Worm (Caenorhabditis elegans) whole organism, young adult: ENCODE data around the gene Y22D7AL.6.

Experiments
- B0019.2 ChIP-seq: fragments of 200-800 bp; sonication (Bioruptor generic); conservative IDR thresholded peaks from 2 replicates; pipeline ENCODE4 v1.3.6; 2022; ENCODE audit warnings: missing genetic modification reagents, missing genetic modification characterization, missing compliant biosample characterization
- F10E7.11 ChIP-seq: sonication (generic microtip); optimal IDR thresholded peaks from 2 replicates; lab custom pipeline; 2017; ENCODE audit warnings: mild to moderate bottlenecking, missing genetic modification characterization, moderate library complexity, missing compliant biosample characterization
- F22D6.2 ChIP-seq: sonication (generic microtip); optimal IDR thresholded peaks from 2 replicates; lab custom pipeline; 2016; ENCODE audit warnings: mild to moderate bottlenecking, missing genetic modification characterization, missing compliant biosample characterization
- F39B2.1 ChIP-seq: fragments of 200-800 bp; sonication (Bioruptor generic); IDR thresholded peaks from 2 replicates; pipeline ENCODE4 v1.3.6; 2022; ENCODE audit warnings: missing genetic modification reagents, missing genetic modification characterization, missing compliant biosample characterization
- F49E8.2 ChIP-seq: sonication (generic microtip); optimal IDR thresholded peaks from 3 replicates; lab custom pipeline; 2017; ENCODE audit warnings: missing genetic modification characterization, mild to moderate bottlenecking, missing compliant biosample characterization, antibody characterized with exemption, moderate library complexity; ENCODE audit not compliant: insufficient read depth
- F57A8.1 ChIP-seq: fragments of 200-800 bp; sonication (Bioruptor generic); optimal IDR thresholded peaks from 2 replicates; lab custom pipeline; 2018; ENCODE audit warnings: mild to moderate bottlenecking, missing genetic modification characterization, moderate library complexity, missing compliant biosample characterization
- T26A5.8 ChIP-seq: sonication (generic microtip); optimal IDR thresholded peaks from 2 replicates; lab custom pipeline; 2016; ENCODE audit warnings: missing genetic modification characterization, missing compliant biosample characterization
- Y53G8AR.9 ChIP-seq: fragments of 200-800 bp; sonication (Bioruptor generic); conservative IDR thresholded peaks from 2 replicates; pipeline ENCODE4 v1.3.6; 2022; ENCODE audit warnings: missing genetic modification reagents, missing genetic modification characterization, missing compliant biosample characterization
- Y56A3A.18 ChIP-seq: fragments of 200-800 bp; sonication (Bioruptor generic); IDR thresholded peaks from 2 replicates; pipeline ENCODE4 v1.3.6; 2022; ENCODE audit warnings: missing genetic modification reagents, missing genetic modification characterization, missing compliant biosample characterization
- Y79H2A.3 ChIP-seq: fragments of 200-800 bp; sonication (Bioruptor generic); conservative IDR thresholded peaks from 2 replicates; pipeline ENCODE4 v1.3.6; 2022; ENCODE audit warnings: missing genetic modification reagents, missing genetic modification characterization, missing compliant biosample characterization
- ama-1 ChIP-seq, 3 experiments: fragments of 150-350 bp in 1 of 3; sonication (generic microtip) in 2 of 3; optimal IDR thresholded peaks; 2 replicates each; lab custom pipeline; 2014 to 2018; ENCODE audit warnings: missing biosample characterization in 2 of 3, missing genetic modification characterization in 2 of 3, missing genetic modification reagents in 2 of 3
- athp-1 ChIP-seq: sonication (generic microtip); optimal IDR thresholded peaks from 2 replicates; lab custom pipeline; 2017; ENCODE audit warnings: mild to moderate bottlenecking, missing genetic modification characterization, missing compliant biosample characterization
- attf-3 ChIP-seq: fragments of 200-800 bp; sonication (Bioruptor generic); conservative IDR thresholded peaks from 2 replicates; pipeline ENCODE4 v1.3.6; 2022; ENCODE audit warnings: missing genetic modification reagents, missing genetic modification characterization, missing compliant biosample characterization
- attf-5 ChIP-seq: fragments of 200-800 bp; sonication (Bioruptor generic); optimal IDR thresholded peaks from 2 replicates; lab custom pipeline; 2018; ENCODE audit warnings: mild to moderate bottlenecking, missing genetic modification characterization, missing compliant biosample characterization
- attf-6 ChIP-seq: fragments of 200-800 bp; sonication (Bioruptor generic); IDR thresholded peaks from 2 replicates; pipeline ENCODE4 v1.3.6; 2022; ENCODE audit warnings: missing genetic modification reagents, missing genetic modification characterization, missing compliant biosample characterization
- cebp-1 ChIP-seq, 2 experiments: fragments of 200-800 bp in 1 of 2; sonication (Bioruptor generic) in 1 of 2; sonication (generic microtip) in 1 of 2; IDR thresholded peaks in 1 of 2; optimal IDR thresholded peaks in 1 of 2; 2 replicates each; pipeline versions ENCODE4 v1.3.6 to Lab custom; 2017 to 2022; ENCODE audit warnings: missing compliant biosample characterization in 2 of 2, missing genetic modification characterization in 2 of 2, mild to moderate bottlenecking in 1 of 2, missing genetic modification reagents in 1 of 2, moderate library complexity in 1 of 2
- ceh-27 ChIP-seq: fragments of 200-800 bp; sonication (Bioruptor generic); optimal IDR thresholded peaks from 2 replicates; lab custom pipeline; 2018; ENCODE audit warnings: mild to moderate bottlenecking, missing genetic modification characterization, moderate library complexity, missing compliant biosample characterization
- ceh-40 ChIP-seq: fragments of 200-800 bp; sonication (Bioruptor generic); IDR thresholded peaks from 2 replicates; pipeline ENCODE4 v1.3.6; 2022; ENCODE audit warnings: missing genetic modification characterization, missing compliant biosample characterization
- ceh-79 ChIP-seq: sonication (generic microtip); optimal IDR thresholded peaks from 2 replicates; lab custom pipeline; 2017; ENCODE audit warnings: mild to moderate bottlenecking, missing genetic modification characterization, missing compliant biosample characterization
- ceh-91 ChIP-seq: fragments of 200-800 bp; sonication (Bioruptor generic); IDR thresholded peaks from 2 replicates; pipeline ENCODE4 v1.3.6; 2022; ENCODE audit warnings: missing genetic modification reagents, missing genetic modification characterization, missing compliant biosample characterization
- chd-7 ChIP-seq: sonication (generic microtip); optimal IDR thresholded peaks from 2 replicates; lab custom pipeline; 2016; ENCODE audit warnings: mild to moderate bottlenecking, missing genetic modification characterization, moderate library complexity, missing compliant biosample characterization
- die-1 ChIP-seq: sonication (generic microtip); optimal IDR thresholded peaks from 2 replicates; lab custom pipeline; 2016; ENCODE audit warnings: missing genotype, mild to moderate bottlenecking, missing genetic modification characterization, missing compliant biosample characterization
- efl-1 ChIP-seq: fragments of 150-350 bp; optimal IDR thresholded peaks from 2 replicates; lab custom pipeline; 2014; ENCODE audit warnings: missing biosample characterization, missing genetic modification reagents, missing genetic modification characterization
- egl-44 ChIP-seq: fragments of 200-800 bp; sonication (Bioruptor generic); IDR thresholded peaks from 2 replicates; pipeline ENCODE4 v1.3.6; 2022; ENCODE audit warnings: missing genetic modification reagents, missing genetic modification characterization, missing compliant biosample characterization
- egrh-3 ChIP-seq: fragments of 200-800 bp; sonication (Bioruptor generic); IDR thresholded peaks from 2 replicates; pipeline ENCODE4 v1.3.6; 2022; ENCODE audit warnings: missing genetic modification reagents, missing genetic modification characterization, missing compliant biosample characterization
- hlh-12 ChIP-seq: sonication (generic microtip); optimal IDR thresholded peaks from 2 replicates; lab custom pipeline; 2016; ENCODE audit warnings: missing genetic modification characterization, missing compliant biosample characterization
- hlh-26 ChIP-seq: fragments of 200-800 bp; sonication (Bioruptor generic); conservative IDR thresholded peaks from 2 replicates; pipeline ENCODE4 v1.3.6; 2022; ENCODE audit warnings: missing genetic modification reagents, missing genetic modification characterization, missing compliant biosample characterization
- hmg-1.2 ChIP-seq: fragments of 200-800 bp; sonication (Bioruptor generic); IDR thresholded peaks from 2 replicates; pipeline ENCODE4 v1.3.6; 2022; ENCODE audit warnings: missing genetic modification reagents, missing genetic modification characterization, missing compliant biosample characterization
- hrde-1 ChIP-seq: sonication (generic microtip); optimal IDR thresholded peaks from 2 replicates; lab custom pipeline; 2016; ENCODE audit warnings: missing genetic modification characterization, mild to moderate bottlenecking, missing compliant biosample characterization, moderate library complexity, missing genotype, missing genetic modification reagents, borderline replicate concordance
- lin-26 ChIP-seq: fragments of 200-800 bp; sonication (Bioruptor generic); IDR thresholded peaks from 2 replicates; pipeline ENCODE4 v1.3.6; 2022; ENCODE audit warnings: missing genetic modification reagents, missing genetic modification characterization, missing compliant biosample characterization
- lin-35 ChIP-seq, 3 experiments: fragments of 150-350 bp in 2 of 3; sonication (generic microtip) in 1 of 3; optimal IDR thresholded peaks; 2 replicates each; lab custom pipeline; 2014 to 2018; ENCODE audit warnings: missing biosample characterization in 3 of 3, missing genetic modification characterization in 3 of 3, missing genetic modification reagents in 3 of 3
- lin-54 ChIP-seq: fragments of 200-800 bp; sonication (Bioruptor generic); optimal IDR thresholded peaks from 2 replicates; lab custom pipeline; 2018; ENCODE audit warnings: mild to moderate bottlenecking, missing genetic modification characterization, missing compliant biosample characterization
- lir-1 ChIP-seq: fragments of 200-800 bp; sonication (Bioruptor generic); conservative IDR thresholded peaks from 2 replicates; pipeline ENCODE4 v1.3.6; 2022; ENCODE audit warnings: missing genetic modification reagents, missing genetic modification characterization, missing compliant biosample characterization
- madf-3 ChIP-seq: fragments of 200-800 bp; sonication (Bioruptor generic); IDR thresholded peaks from 2 replicates; pipeline ENCODE4 v1.3.6; 2022; ENCODE audit warnings: missing genetic modification reagents, missing genetic modification characterization, missing compliant biosample characterization
- madf-8 ChIP-seq: fragments of 200-800 bp; sonication (Bioruptor generic); conservative IDR thresholded peaks from 2 replicates; pipeline ENCODE4 v1.3.6; 2022; ENCODE audit warnings: missing genetic modification reagents, missing genetic modification characterization, missing compliant biosample characterization
- mes-4 ChIP-seq: sonication (generic microtip); optimal IDR thresholded peaks from 2 replicates; lab custom pipeline; 2016; ENCODE audit warnings: missing genotype, missing genetic modification characterization, missing compliant biosample characterization
- nfya-1 ChIP-seq: sonication (generic microtip); optimal IDR thresholded peaks from 2 replicates; lab custom pipeline; 2017; ENCODE audit warnings: antibody characterized with exemption, missing compliant biosample characterization, missing genetic modification characterization, borderline replicate concordance; ENCODE audit not compliant: insufficient read depth
- pbrm-1 ChIP-seq: fragments of 200-800 bp; sonication (Bioruptor generic); IDR thresholded peaks from 2 replicates; pipeline ENCODE4 v1.3.6; 2022; ENCODE audit warnings: missing genetic modification reagents, missing genetic modification characterization, missing compliant biosample characterization
- repo-1 ChIP-seq: sonication (generic microtip); optimal IDR thresholded peaks from 2 replicates; lab custom pipeline; 2017; ENCODE audit warnings: mild to moderate bottlenecking, missing genetic modification characterization, missing compliant biosample characterization
- rpc-1 ChIP-seq, 2 experiments: fragments of 150-350 bp in 1 of 2; sonication (generic microtip) in 1 of 2; optimal IDR thresholded peaks; 2 replicates each; lab custom pipeline; 2014 to 2018; ENCODE audit warnings: missing biosample characterization in 1 of 2, missing genetic modification characterization in 1 of 2, missing genetic modification reagents in 1 of 2, missing genotype in 1 of 2
- sptf-2 ChIP-seq: fragments of 200-800 bp; sonication (Bioruptor generic); optimal IDR thresholded peaks from 2 replicates; lab custom pipeline; 2018; ENCODE audit warnings: mild to moderate bottlenecking, missing genetic modification characterization, missing compliant biosample characterization
- xnd-1 ChIP-seq: sonication (generic microtip); optimal IDR thresholded peaks from 2 replicates; lab custom pipeline; 2016; ENCODE audit warnings: missing genotype, missing genetic modification reagents, missing genetic modification characterization, missing compliant biosample characterization
- ztf-22 ChIP-seq: fragments of 200-800 bp; sonication (Bioruptor generic); optimal IDR thresholded peaks from 2 replicates; lab custom pipeline; 2018; ENCODE audit warnings: mild to moderate bottlenecking, missing genetic modification characterization, moderate library complexity, missing compliant biosample characterization
- ztf-26 ChIP-seq: sonication (generic microtip); optimal IDR thresholded peaks from 2 replicates; lab custom pipeline; 2017; ENCODE audit warnings: missing genetic modification characterization, missing compliant biosample characterization
- ztf-28 ChIP-seq: fragments of 200-800 bp; sonication (Bioruptor generic); IDR thresholded peaks from 2 replicates; pipeline ENCODE4 v1.3.6; 2022; ENCODE audit warnings: missing genetic modification reagents, missing genetic modification characterization, missing compliant biosample characterization
- ztf-3 ChIP-seq: fragments of 200-800 bp; sonication (Bioruptor generic); optimal IDR thresholded peaks from 2 replicates; lab custom pipeline; 2018; ENCODE audit warnings: mild to moderate bottlenecking, missing genetic modification characterization, missing compliant biosample characterization

Y22D7AL.6 gene

ce11 chrIII:1625660-1626275 lies 21.0 kb downstream of the Y22D7AL.6 start (continued):
- TF ChIP-seq egrh-3 (peak; percentile 46; the same call in 1 of the 2 replicates), repo-1 (tag; lab: Kevin White, UChicago) (no peak), ceh-40 (GFP tag; lab: Robert Waterston, UW) (0 out of 2 replicates have a peak, but pooled peaks have one; percentile 18), Y79H2A.3 (GFP tag; lab: Robert Waterston, UW) (no peak), madf-8 (no peak), lin-54 (GFP tag; lab: Kevin White, UChicago) (peak; percentile 49), attf-5 (GFP tag; lab: Kevin White, UChicago) (peak; percentile 15), lin-35 (GFP tag; optimal IDR thresholded peaks at IDR 0.05; lab: Kevin White, UChicago) (no peak), attf-3 (GFP tag; lab: Robert Waterston, UW) (no peak), F10E7.11 (peak; percentile 82), hrde-1 (tag; lab: Kevin White, UChicago) (peak; percentile 65), nfya-1 (tag; lab: Kevin White, UChicago) (no peak), ceh-91 (GFP tag; lab: Robert Waterston, UW) (no peak), xnd-1 (tag; lab: Kevin White, UChicago) (no peak), B0019.2 (GFP tag; lab: Robert Waterston, UW) (no peak), ztf-28 (no peak), T26A5.8 (tag; lab: Kevin White, UChicago) (peak; percentile 54), attf-6 (GFP tag; lab: Robert Waterston, UW) (0 out of 2 replicates have a peak, but pooled peaks have one; percentile 52), F39B2.1 (GFP tag; lab: Robert Waterston, UW) (0 out of 2 replicates have a peak, but pooled peaks have one; percentile 66), ztf-22 (GFP tag; lab: Kevin White, UChicago) (no peak), ceh-27 (GFP tag; lab: Kevin White, UChicago) (no peak), ceh-79 (tag; lab: Kevin White, UChicago) (peak; percentile 76), ztf-26 (tag; lab: Kevin White, UChicago) (peak; percentile 6), pbrm-1 (GFP tag; lab: Robert Waterston, UW) (0 out of 2 replicates have a peak, but pooled peaks have one; percentile 56), hmg-1.2 (peak; percentile 15; the same call in 1 of the 2 replicates), F49E8.2 (tag; lab: Kevin White, UChicago) (peak; percentile 74), lir-1 (GFP tag; lab: Robert Waterston, UW) (no peak), rpc-1 (optimal IDR thresholded peaks at IDR 0.05; lab: Kevin White, UChicago) (no peak), rpc-1 (tag; optimal IDR thresholded peaks at IDR 0.05; lab: Kevin White, UChicago) (no peak), chd-7 (tag; lab: Kevin White, UChicago) (peak; percentile 85), sptf-2 (GFP tag; lab: Kevin White, UChicago) (no peak), mes-4 (tag; lab: Kevin White, UChicago) (no peak), egl-44 (GFP tag; lab: Robert Waterston, UW) (no peak), efl-1 (no peak), hlh-12 (tag; lab: Kevin White, UChicago) (no peak), Y53G8AR.9 (GFP tag; lab: Robert Waterston, UW) (peak; percentile 69; the same call in 1 of the 2 replicates), ztf-3 (GFP tag; lab: Kevin White, UChicago) (peak; percentile 2), F22D6.2 (tag; lab: Kevin White, UChicago) (no peak), ama-1 (optimal IDR thresholded peaks at IDR 0.05; lab: Kevin White, UChicago) (no peak), ama-1 (GFP tag; optimal IDR thresholded peaks at IDR 0.05; lab: Kevin White, UChicago) (peak in 1 of 2 experiments; percentile 93), Y56A3A.18 (peak; percentile 71), hlh-26 (GFP tag; lab: Robert Waterston, UW) (no peak), madf-3 (GFP tag; lab: Robert Waterston, UW) (peak; percentile 80; the same call in 1 of the 2 replicates), die-1 (tag; lab: Kevin White, UChicago) (peak; percentile 41), lin-26 (GFP tag; lab: Robert Waterston, UW) (peak; percentile 78), F57A8.1 (GFP tag; lab: Kevin White, UChicago) (no peak), cebp-1 (GFP tag; IDR thresholded peaks at IDR 0.05; lab: Robert Waterston, UW) (no peak), cebp-1 (tag; optimal IDR thresholded peaks at IDR 0.05; lab: Kevin White, UChicago) (peak; percentile 56), athp-1 (tag; lab: Kevin White, UChicago) (peak; percentile 91)
